Worm (Caenorhabditis elegans): Measurements from ENCODE around the gene C49C8.2.

Gene C49C8.2

ce11 chrIV:8638761-8639160 lies 12.1 kb upstream of the C49C8.2 start, which contains the start of gene F42A9.9:
TSS of gene F42A9.9 (minus strand) at chrIV:8638861.
- TF ChIP-seq mec-3 (tag; optimal IDR thresholded peaks at IDR 0.05; ENCODE audit: borderline replicate concordance) (no peak), ceh-48 (tag; optimal IDR thresholded peaks at IDR 0.05) (no peak), T23F11.4 (GFP tag; optimal IDR thresholded peaks at IDR 0.05) (no peak), tbx-7 (tag; optimal IDR thresholded peaks at IDR 0.05) (no peak), ahr-1 (tag; optimal IDR thresholded peaks at IDR 0.05) (no peak), unc-86 (tag; optimal IDR thresholded peaks at IDR 0.05) (no peak), ets-4 (tag; optimal IDR thresholded peaks at IDR 0.05) (no peak), zip-5 (tag; optimal IDR thresholded peaks at IDR 0.05) (no peak), ceh-22 (tag; optimal IDR thresholded peaks at IDR 0.05) (no peak), pros-1 (tag; optimal IDR thresholded peaks at IDR 0.05) (no peak), pha-4 (tag; optimal IDR thresholded peaks at IDR 0.05) (no peak), eyg-1 (tag; optimal IDR thresholded peaks at IDR 0.05) (no peak), C08G9.2 (tag; optimal IDR thresholded peaks at IDR 0.05) (no peak), sdc-2 (tag; optimal IDR thresholded peaks at IDR 0.05) (no peak), unc-55 (GFP tag; optimal IDR thresholded peaks at IDR 0.05) (no peak), sox-4 (tag; optimal IDR thresholded peaks at IDR 0.05) (no peak), lim-6 (tag; optimal IDR thresholded peaks at IDR 0.05) (no peak)

ce11 chrIV:8644432-8644831 lies 6.5 kb upstream of the C49C8.2 start, which contains the start of gene C49C8.3:
TSS of gene C49C8.3 (plus strand) at chrIV:8644732.
- no peak for TF ChIP-seq pha-4 (tag; optimal IDR thresholded peaks at IDR 0.05)
- TF ChIP-seq ceh-9 (tag; optimal IDR thresholded peaks at IDR 0.05): no peak
- no peak for TF ChIP-seq ceh-2 (tag; optimal IDR thresholded peaks at IDR 0.05)
- no peak for TF ChIP-seq K09A11.1 (tag; optimal IDR thresholded peaks at IDR 0.05; ENCODE audit: insufficient read depth)
- no peak for TF ChIP-seq C08G9.2 (tag; optimal IDR thresholded peaks at IDR 0.05)
- TF ChIP-seq rnt-1 (tag; optimal IDR thresholded peaks at IDR 0.05): no peak
- TF ChIP-seq C38D4.7 (GFP tag; optimal IDR thresholded peaks at IDR 0.05): no peak
- TF ChIP-seq unc-86 (tag; optimal IDR thresholded peaks at IDR 0.05): no peak
- TF ChIP-seq K02D7.2 (tag; optimal IDR thresholded peaks at IDR 0.05): no peak
- TF ChIP-seq fax-1 (tag; optimal IDR thresholded peaks at IDR 0.05): no peak
- TF ChIP-seq ceh-22 (tag; optimal IDR thresholded peaks at IDR 0.05): no peak

- no peak for TF ChIP-seq madf-2 (tag; optimal IDR thresholded peaks at IDR 0.05)
- TF ChIP-seq fax-1 (tag; optimal IDR thresholded peaks at IDR 0.05): no peak
- no peak for TF ChIP-seq pax-1 (tag; optimal IDR thresholded peaks at IDR 0.05)
- TF ChIP-seq npax-4 (tag; optimal IDR thresholded peaks at IDR 0.05): no peak
- TF ChIP-seq zip-5 (tag; optimal IDR thresholded peaks at IDR 0.05): no peak
- TF ChIP-seq ceh-24 (tag; optimal IDR thresholded peaks at IDR 0.05): no peak
- no peak for TF ChIP-seq odd-2 (tag; optimal IDR thresholded peaks at IDR 0.05)
- no peak for TF ChIP-seq ceh-30 (tag; optimal IDR thresholded peaks at IDR 0.05)
- no peak for TF ChIP-seq ahr-1 (tag; optimal IDR thresholded peaks at IDR 0.05)
- TF ChIP-seq K02D7.2 (tag; optimal IDR thresholded peaks at IDR 0.05): no peak
- TF ChIP-seq syd-9 (tag; optimal IDR thresholded peaks at IDR 0.05): no peak
- TF ChIP-seq gmeb-2 (tag; optimal IDR thresholded peaks at IDR 0.05): no peak
- TF ChIP-seq nhr-11 (tag; optimal IDR thresholded peaks at IDR 0.05): no peak
Observed at ce11 chrIV:8648502-8648901, 2.4 kb upstream of the C49C8.2 start, which contains the start of gene cyp-33E1. TSS of gene cyp-33E1 (minus strand) at chrIV:8648602.

ce11 chrIV:8651835-8652234 lies 947 bp downstream of the C49C8.2 start, which contains the start of gene C49C8.8:
TSS of gene C49C8.8 (plus strand) at chrIV:8652135.
- TF ChIP-seq unc-55 (GFP tag; optimal IDR thresholded peaks at IDR 0.05) (no peak), elt-4 (tag; optimal IDR thresholded peaks at IDR 0.05) (no peak), hlh-15 (tag; optimal IDR thresholded peaks at IDR 0.05) (no peak), hlh-8 (tag; optimal IDR thresholded peaks at IDR 0.05) (no peak), ceh-18 (tag; optimal IDR thresholded peaks at IDR 0.05) (no peak), ceh-19 (GFP tag; optimal IDR thresholded peaks at IDR 0.05) (no peak), nfya-1 (tag; optimal IDR thresholded peaks at IDR 0.05) (no peak), pat-9 (tag; optimal IDR thresholded peaks at IDR 0.05) (no peak)

All from whole organism, late embryonic.